Worm (Caenorhabditis elegans): ENCODE measurements around the gene C45E5.1.

DNA sequence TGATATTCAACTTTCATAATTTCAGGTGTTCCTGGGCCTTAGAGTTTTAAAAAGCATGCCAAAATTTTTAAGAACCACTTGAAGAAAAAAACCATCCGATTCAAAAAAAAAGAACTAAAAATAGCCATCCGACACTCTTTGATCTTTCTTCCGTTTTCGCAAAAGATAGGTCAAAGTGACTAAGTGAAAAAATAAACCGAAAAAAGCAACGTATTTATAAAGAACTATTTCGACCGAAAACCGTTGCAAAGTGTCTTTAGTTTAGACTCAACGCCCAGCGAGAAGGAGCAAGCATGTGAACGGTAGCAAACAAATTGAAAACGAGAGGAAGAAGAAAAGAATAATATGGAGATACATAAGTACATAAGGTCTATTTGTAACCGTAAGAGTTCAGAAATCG, 39.5 kb downstream of the C45E5.1 start:
- no peak for TF ChIP-seq T22C8.4 (GFP tag; IDR thresholded peaks at IDR 0.05)
- no peak for TF ChIP-seq ztf-23 (GFP tag; IDR thresholded peaks at IDR 0.05)
- no peak for TF ChIP-seq ref-1 (GFP tag; conservative IDR thresholded peaks at IDR 0.05)
